Fruit fly (Drosophila melanogaster) whole organism, embryonic: ENCODE measurements around the gene Cyp4g15.

Experiments
- Asciz ChIP-seq: fragments of 200-800 bp; sonication (Bioruptor generic); optimal IDR thresholded peaks from 2 replicates; lab custom pipeline; 2017; ENCODE audit warnings: missing biosample characterization, mild to moderate bottlenecking, missing genetic modification characterization, missing genetic modification reagents
- Awh ChIP-seq: fragments of 200-800 bp; sonication (Bioruptor generic); IDR thresholded peaks from 2 replicates; pipeline ENCODE4, ENCODE4 v1.3.6; 2022; ENCODE audit warnings: missing biosample characterization, missing genetic modification characterization
- CG10267 ChIP-seq: fragments of 200-800 bp; sonication (Bioruptor generic); optimal IDR thresholded peaks from 2 replicates; lab custom pipeline; 2018; ENCODE audit warnings: missing biosample characterization, mild to moderate bottlenecking, missing genetic modification characterization, moderate library complexity
- CG10462 ChIP-seq: fragments of 200-800 bp; sonication (Bioruptor generic); optimal IDR thresholded peaks from 2 replicates; lab custom pipeline; 2016; ENCODE audit warnings: missing biosample characterization, missing genetic modification characterization
- CG12769 ChIP-seq: fragments of 200-800 bp; sonication (Bioruptor generic); optimal IDR thresholded peaks from 2 replicates; lab custom pipeline; 2019; ENCODE audit warnings: missing biosample characterization, mild to moderate bottlenecking, missing genetic modification characterization, moderate library complexity
- CG12942 ChIP-seq: fragments of 200-800 bp; sonication (Bioruptor generic); optimal IDR thresholded peaks from 3 replicates; lab custom pipeline; 2016; ENCODE audit warnings: missing biosample characterization, missing genetic modification characterization
- CG14014 ChIP-seq: fragments of 200-800 bp; sonication (Bioruptor generic); IDR thresholded peaks from 2 replicates; pipeline ENCODE4 v1.3.6; 2022; ENCODE audit warnings: missing biosample characterization, missing genetic modification characterization
- CG14050 ChIP-seq: fragments of 200-800 bp; sonication (Bioruptor generic); IDR thresholded peaks from 3 replicates; pipeline ENCODE4 v1.3.6; 2022; ENCODE audit warnings: missing biosample characterization, missing genetic modification characterization
- CG1529 ChIP-seq: fragments of 200-800 bp; sonication (Bioruptor generic); optimal IDR thresholded peaks from 3 replicates; lab custom pipeline; 2018; ENCODE audit warnings: missing biosample characterization, missing genetic modification characterization
- CG18262 ChIP-seq: fragments of 200-800 bp; optimal IDR thresholded peaks from 3 replicates; lab custom pipeline; 2019; ENCODE audit warnings: missing biosample characterization, mild to moderate bottlenecking, missing genetic modification characterization, moderate library complexity
- CG18764 ChIP-seq: fragments of 200-800 bp; sonication (Bioruptor generic); optimal IDR thresholded peaks from 3 replicates; lab custom pipeline; 2016; ENCODE audit warnings: missing biosample characterization, missing genetic modification characterization
- CG2129 ChIP-seq: fragments of 200-800 bp; sonication (Bioruptor generic); IDR thresholded peaks from 2 replicates; pipeline ENCODE4 v1.3.6; 2022; ENCODE audit warnings: missing biosample characterization, missing genetic modification characterization; ENCODE audit not compliant: partially characterized antibody
- CG2678 ChIP-seq: fragments of 200-800 bp; sonication (Bioruptor generic); optimal IDR thresholded peaks from 3 replicates; lab custom pipeline; 2019; ENCODE audit warnings: missing biosample characterization, mild to moderate bottlenecking, missing genetic modification characterization, moderate library complexity
- CG30403 ChIP-seq: fragments of 200-800 bp; sonication (Bioruptor generic); optimal IDR thresholded peaks from 3 replicates; lab custom pipeline; 2016; ENCODE audit warnings: missing biosample characterization, missing genetic modification characterization
- CG3163 ChIP-seq: fragments of 200-800 bp; sonication (Bioruptor generic); optimal IDR thresholded peaks from 3 replicates; lab custom pipeline; 2016; ENCODE audit warnings: missing biosample characterization, missing genetic modification characterization
- CG32772 ChIP-seq: fragments of 200-800 bp; sonication (Bioruptor generic); IDR thresholded peaks from 2 replicates; pipeline ENCODE4 v1.3.6; 2022; ENCODE audit warnings: missing biosample characterization, missing genetic modification characterization
- CG33557 ChIP-seq: fragments of 200-800 bp; sonication (Bioruptor generic); optimal IDR thresholded peaks from 2 replicates; lab custom pipeline; 2019; ENCODE audit warnings: missing biosample characterization, mild to moderate bottlenecking, missing genetic modification characterization, moderate library complexity
- CG3995 ChIP-seq: fragments of 200-800 bp; sonication (Bioruptor generic); optimal IDR thresholded peaks from 3 replicates; lab custom pipeline; 2016; ENCODE audit warnings: missing biosample characterization, missing genetic modification characterization
- CG4820 ChIP-seq: fragments of 200-800 bp; sonication (Bioruptor generic); optimal IDR thresholded peaks from 3 replicates; lab custom pipeline; 2016; ENCODE audit warnings: missing biosample characterization, missing genetic modification characterization
- CG7357 ChIP-seq: fragments of 200-800 bp; sonication (Bioruptor generic); IDR thresholded peaks from 3 replicates; pipeline ENCODE4 v1.3.6; 2022; ENCODE audit warnings: missing biosample characterization, missing genetic modification characterization
- CG9932 ChIP-seq: fragments of 200-800 bp; sonication (Bioruptor generic); IDR thresholded peaks from 2 replicates; pipeline ENCODE4 v1.3.6; 2022; ENCODE audit warnings: missing biosample characterization, missing genetic modification characterization
- CoRest ChIP-seq: fragments of 200-800 bp; sonication (Bioruptor generic); optimal IDR thresholded peaks from 3 replicates; lab custom pipeline; 2018; ENCODE audit warnings: missing biosample characterization, mild to moderate bottlenecking, missing genetic modification characterization, moderate library complexity
- Dip3 ChIP-seq: fragments of 200-800 bp; sonication (Bioruptor generic); optimal IDR thresholded peaks from 3 replicates; lab custom pipeline; 2016; ENCODE audit warnings: missing biosample characterization, missing genetic modification characterization
- E2f1 ChIP-seq: fragments of 200-800 bp; sonication (Bioruptor generic); IDR thresholded peaks from 2 replicates; pipeline ENCODE4 v1.3.6; 2022; ENCODE audit warnings: missing biosample characterization, missing genetic modification characterization
- H15 ChIP-seq: fragments of 200-800 bp; sonication (Bioruptor generic); IDR thresholded peaks from 3 replicates; pipeline ENCODE4 v1.3.6; 2022; ENCODE audit warnings: missing biosample characterization, missing genetic modification characterization
- H2.0 ChIP-seq: fragments of 200-800 bp; sonication (Bioruptor generic); IDR thresholded peaks from 2 replicates; pipeline ENCODE4 v1.3.6; 2022; ENCODE audit warnings: missing biosample characterization, missing genetic modification characterization
- HLHmδ ChIP-seq: fragments of 200-800 bp; sonication (Bioruptor generic); optimal IDR thresholded peaks from 2 replicates; lab custom pipeline; 2018; ENCODE audit warnings: missing biosample characterization, mild to moderate bottlenecking, missing genetic modification characterization, moderate library complexity
- Hsf ChIP-seq: fragments of 200-800 bp; sonication (Bioruptor generic); optimal IDR thresholded peaks from 3 replicates; lab custom pipeline; 2016; ENCODE audit warnings: missing biosample characterization, missing genetic modification characterization
- Lhr ChIP-seq: fragments of 200-800 bp; sonication (Bioruptor generic); optimal IDR thresholded peaks from 3 replicates; lab custom pipeline; 2017; ENCODE audit warnings: mild to moderate bottlenecking, missing biosample characterization, missing genetic modification reagents, missing genetic modification characterization
- Mrtf ChIP-seq: fragments of 200-800 bp; sonication (Bioruptor generic); IDR thresholded peaks from 3 replicates; pipeline ENCODE4 v1.3.6; 2022; ENCODE audit warnings: missing biosample characterization, missing genetic modification characterization
- Pdp1 ChIP-seq, 2 experiments: fragments of 200-800 bp; sonication (Bioruptor generic); optimal IDR thresholded peaks; 3 replicates each; lab custom pipeline; 2016; ENCODE audit warnings: missing biosample characterization in 2 of 2, missing genetic modification characterization in 2 of 2, mild to moderate bottlenecking in 1 of 2, moderate library complexity in 1 of 2
- TFAM ChIP-seq: fragments of 200-800 bp; sonication (Bioruptor generic); optimal IDR thresholded peaks from 2 replicates; lab custom pipeline; 2017; ENCODE audit warnings: missing biosample characterization, missing genetic modification characterization, inconsistent platforms
- Xbp1 ChIP-seq: fragments of 200-800 bp; sonication (Bioruptor generic); optimal IDR thresholded peaks from 3 replicates; lab custom pipeline; 2016; ENCODE audit warnings: missing biosample characterization, mild to moderate bottlenecking, missing genetic modification characterization
- ara ChIP-seq: fragments of 200-800 bp; sonication (Bioruptor generic); IDR thresholded peaks from 2 replicates; pipeline ENCODE4 v1.3.6; 2022; ENCODE audit warnings: missing biosample characterization, missing genetic modification characterization
- bsh ChIP-seq, 2 experiments: fragments of 200-800 bp; sonication (Bioruptor generic); optimal IDR thresholded peaks; 2 replicates each; lab custom pipeline; 2017 to 2018; ENCODE audit warnings: mild to moderate bottlenecking in 2 of 2, missing biosample characterization in 2 of 2, missing genetic modification characterization in 2 of 2, moderate library complexity in 1 of 2
- cg ChIP-seq: fragments of 200-800 bp; sonication (Bioruptor generic); optimal IDR thresholded peaks from 3 replicates; lab custom pipeline; 2019; ENCODE audit warnings: missing biosample characterization, mild to moderate bottlenecking, missing genetic modification characterization, moderate library complexity
- ci ChIP-seq: fragments of 200-800 bp; sonication (Bioruptor generic); IDR thresholded peaks from 3 replicates; pipeline ENCODE4 v1.3.6; 2022; ENCODE audit warnings: missing biosample characterization, missing genetic modification characterization
- danr ChIP-seq: fragments of 200-800 bp; sonication (Bioruptor generic); IDR thresholded peaks from 2 replicates; pipeline ENCODE4 v1.3.6; 2022; ENCODE audit warnings: missing biosample characterization, missing genetic modification characterization
- dysf ChIP-seq: fragments of 200-800 bp; sonication (Bioruptor generic); IDR thresholded peaks from 3 replicates; pipeline ENCODE4 v1.3.6; 2022; ENCODE audit warnings: missing biosample characterization, missing genetic modification characterization
- ems ChIP-seq: fragments of 200-800 bp; sonication (Bioruptor generic); optimal IDR thresholded peaks from 3 replicates; lab custom pipeline; 2016; ENCODE audit warnings: missing biosample characterization, missing genetic modification characterization
- gro ChIP-seq: fragments of 200-800 bp; sonication (Bioruptor generic); optimal IDR thresholded peaks from 2 replicates; lab custom pipeline; 2016; ENCODE audit warnings: missing biosample characterization, missing genetic modification characterization
- ind ChIP-seq: fragments of 200-800 bp; sonication (Bioruptor generic); optimal IDR thresholded peaks from 3 replicates; lab custom pipeline; 2016; ENCODE audit warnings: missing biosample characterization, missing genetic modification characterization
- lab ChIP-seq: fragments of 200-800 bp; sonication (Bioruptor generic); optimal IDR thresholded peaks from 3 replicates; lab custom pipeline; 2017; ENCODE audit warnings: missing biosample characterization, missing genetic modification characterization, mild to moderate bottlenecking, moderate library complexity, missing genetic modification reagents
- mam ChIP-seq: fragments of 200-800 bp; sonication (Bioruptor generic); optimal IDR thresholded peaks from 3 replicates; lab custom pipeline; 2016; ENCODE audit warnings: missing biosample characterization, missing genetic modification characterization
- odd ChIP-seq: fragments of 200-800 bp; sonication (Bioruptor generic); optimal IDR thresholded peaks from 2 replicates; lab custom pipeline; 2017; ENCODE audit warnings: missing biosample characterization, mild to moderate bottlenecking, missing genetic modification characterization
- ranshi ChIP-seq: fragments of 200-800 bp; sonication (Bioruptor generic); IDR thresholded peaks from 2 replicates; pipeline ENCODE4 v1.3.6; 2022; ENCODE audit warnings: missing biosample characterization, missing genetic modification characterization
- sens ChIP-seq: fragments of 200-800 bp; sonication (Bioruptor generic); peaks from one replicate; lab custom pipeline; 2016; ENCODE audit warnings: missing biosample characterization, missing genetic modification characterization
- shn ChIP-seq: fragments of 200-800 bp; sonication (Bioruptor generic); optimal IDR thresholded peaks from 3 replicates; lab custom pipeline; 2016; ENCODE audit warnings: missing biosample characterization, missing genetic modification characterization
- tio ChIP-seq: fragments of 200-800 bp; sonication (Bioruptor generic); optimal IDR thresholded peaks from 2 replicates; lab custom pipeline; 2017; ENCODE audit warnings: missing biosample characterization, missing genetic modification characterization, inconsistent platforms
- tx ChIP-seq: fragments of 200-800 bp; sonication (Bioruptor generic); optimal IDR thresholded peaks from 2 replicates; lab custom pipeline; 2016; ENCODE audit warnings: missing biosample characterization, missing genetic modification characterization
- vfl ChIP-seq: fragments of 200-800 bp; sonication (Bioruptor generic); optimal IDR thresholded peaks from 2 replicates; lab custom pipeline; 2016; ENCODE audit warnings: missing biosample characterization, missing genetic modification characterization

The Cyp4g15 gene

dm6 chrX:11499454-11499853 lies 22.6 kb downstream of the Cyp4g15 start (continued):
- TF ChIP-seq Hsf (peak; percentile 27), CG3995 (no peak), bsh (GFP tag; optimal IDR thresholded peaks at IDR 0.05; lab: Kevin White, UChicago) (peak in 1 of 2 experiments; percentile 71), CG12769 (tag; lab: Kevin White, UChicago) (peak; percentile 42), CG3163 (GFP tag; lab: Kevin White, UChicago) (no peak), vfl (GFP tag; lab: Kevin White, UChicago) (no peak), odd (GFP tag; lab: Kevin White, UChicago) (no peak), CG30403 (GFP tag; lab: Kevin White, UChicago) (peak; percentile 39), CG14050 (GFP tag; lab: Robert Waterston, UW) (no peak), CG7357 (GFP tag; lab: Robert Waterston, UW) (0 out of 3 replicates have a peak, but pooled peaks have one; percentile 21), CG12942 (GFP tag; lab: Kevin White, UChicago) (peak; percentile 3), CG18262 (tag; lab: Kevin White, UChicago) (peak; percentile 46), gro (GFP tag; lab: Kevin White, UChicago) (no peak), CoRest (tag; lab: Kevin White, UChicago) (no peak), CG4820 (peak; percentile 32), Awh (GFP tag; lab: Robert Waterston, UW) (peak; percentile 56; the same call in 1 of the 2 replicates), cg (GFP tag; lab: Kevin White, UChicago) (no peak), ranshi (peak; percentile 55; the same call in 1 of the 2 replicates), tio (GFP tag; lab: Kevin White, UChicago) (peak; percentile 37), E2f1 (GFP tag; lab: Robert Waterston, UW) (0 out of 2 replicates have a peak, but pooled peaks have one; percentile 24), Pdp1 (GFP tag; optimal IDR thresholded peaks at IDR 0.05; lab: Kevin White, UChicago) (peak; percentile 20 to 43), tx (GFP tag; lab: Kevin White, UChicago) (no peak), mam (GFP tag; lab: Kevin White, UChicago) (peak; percentile 26), ci (GFP tag; lab: Robert Waterston, UW) (peak; percentile 80), CG10462 (GFP tag; lab: Kevin White, UChicago) (no peak), danr (GFP tag; lab: Robert Waterston, UW) (0 out of 2 replicates have a peak, but pooled peaks have one; percentile 22), CG1529 (GFP tag; lab: Kevin White, UChicago) (peak; percentile 35), Xbp1 (peak; percentile 60), lab (peak; percentile 25), dysf (GFP tag; lab: Robert Waterston, UW) (peak; percentile 34; the same call in 1 of the 3 replicates), sens (peak; percentile 79), CG10267 (tag; lab: Kevin White, UChicago) (no peak), CG2678 (tag; lab: Kevin White, UChicago) (peak; percentile 47), ind (peak; percentile 53), TFAM (GFP tag; lab: Kevin White, UChicago) (no peak), ems (peak; percentile 29), CG32772 (GFP tag; lab: Robert Waterston, UW) (peak; percentile 54), Mrtf (GFP tag; lab: Robert Waterston, UW) (peak; percentile 43; the same call in 1 of the 3 replicates), Asciz (GFP tag; lab: Kevin White, UChicago) (peak; percentile 50), shn (GFP tag; lab: Kevin White, UChicago) (peak; percentile 7), CG33557 (GFP tag; lab: Kevin White, UChicago) (no peak), CG14014 (GFP tag; lab: Robert Waterston, UW) (0 out of 2 replicates have a peak, but pooled peaks have one; percentile 18), CG9932 (peak; percentile 15; the same call in 1 of the 2 replicates), Dip3 (GFP tag; lab: Kevin White, UChicago) (peak; percentile 14), HLHmδ (no peak), H15 (no peak), CG2129 (no peak), H2.0 (GFP tag; lab: Robert Waterston, UW) (no peak; the same call in 1 of the 2 replicates), CG18764 (GFP tag; lab: Kevin White, UChicago) (peak; percentile 18), Lhr (GFP tag; lab: Kevin White, UChicago) (no peak), ara (GFP tag; lab: Robert Waterston, UW) (peak; percentile 56; the same call in 1 of the 2 replicates)
